Worm (Caenorhabditis elegans) whole organism, late embryonic: ENCODE results near the gene fbxb-2.

Source experiments
- C38D4.7 ChIP-seq: fragments of 200-800 bp; sonication (Bioruptor generic); optimal IDR thresholded peaks from 2 replicates; lab custom pipeline; 2018; ENCODE audit warnings: mild to moderate bottlenecking, missing genetic modification characterization, moderate library complexity, missing compliant biosample characterization
- T23F11.4 ChIP-seq: fragments of 200-800 bp; sonication (Bioruptor generic); optimal IDR thresholded peaks from 2 replicates; lab custom pipeline; 2018; ENCODE audit warnings: mild to moderate bottlenecking, missing genetic modification characterization, missing compliant biosample characterization
- ahr-1 ChIP-seq: sonication (generic microtip); optimal IDR thresholded peaks from 2 replicates; lab custom pipeline; 2016; ENCODE audit warnings: missing genetic modification characterization, missing compliant biosample characterization
- ceh-14 ChIP-seq: sonication (generic microtip); optimal IDR thresholded peaks from 2 replicates; lab custom pipeline; 2016; ENCODE audit warnings: missing genotype, missing genetic modification characterization, missing compliant biosample characterization
- ceh-19 ChIP-seq: fragments of 200-800 bp; sonication (Bioruptor generic); optimal IDR thresholded peaks from 2 replicates; lab custom pipeline; 2018; ENCODE audit warnings: mild to moderate bottlenecking, missing genetic modification characterization, missing compliant biosample characterization
- ceh-22 ChIP-seq: sonication (generic microtip); optimal IDR thresholded peaks from 2 replicates; lab custom pipeline; 2017; ENCODE audit warnings: missing biosample characterization, missing genetic modification characterization
- ceh-34 ChIP-seq: sonication (generic microtip); optimal IDR thresholded peaks from 2 replicates; lab custom pipeline; 2016; ENCODE audit warnings: mild to moderate bottlenecking, missing genetic modification characterization, missing compliant biosample characterization
- che-1 ChIP-seq: sonication (generic microtip); optimal IDR thresholded peaks from 2 replicates; lab custom pipeline; 2016; ENCODE audit warnings: mild to moderate bottlenecking, missing genetic modification characterization, missing compliant biosample characterization
- elt-2 ChIP-seq: sonication (generic microtip); optimal IDR thresholded peaks from 2 replicates; lab custom pipeline; 2016; ENCODE audit warnings: missing genetic modification reagents, missing genetic modification characterization, missing compliant biosample characterization
- hlh-13 ChIP-seq: fragments of 200-800 bp; sonication (Bioruptor generic); optimal IDR thresholded peaks from 2 replicates; lab custom pipeline; 2018; ENCODE audit warnings: mild to moderate bottlenecking, missing genetic modification characterization, missing compliant biosample characterization
- hlh-30 ChIP-seq: sonication (generic microtip); optimal IDR thresholded peaks from 2 replicates; lab custom pipeline; 2017; ENCODE audit warnings: antibody characterized with exemption, missing genetic modification characterization, missing compliant biosample characterization; ENCODE audit not compliant: insufficient read depth
- mec-3 ChIP-seq: sonication (generic microtip); optimal IDR thresholded peaks from 2 replicates; lab custom pipeline; 2016; ENCODE audit warnings: borderline replicate concordance, missing genetic modification characterization, missing compliant biosample characterization
- nfya-1 ChIP-seq: sonication (generic microtip); optimal IDR thresholded peaks from 2 replicates; lab custom pipeline; 2017; ENCODE audit warnings: missing genetic modification characterization, mild to moderate bottlenecking, missing compliant biosample characterization, antibody characterized with exemption, moderate library complexity
- npax-4 ChIP-seq: sonication (generic microtip); optimal IDR thresholded peaks from 2 replicates; lab custom pipeline; 2016; ENCODE audit warnings: missing genetic modification characterization, missing compliant biosample characterization
- pat-9 ChIP-seq: fragments of 200-800 bp; sonication (Bioruptor generic); optimal IDR thresholded peaks from 2 replicates; lab custom pipeline; 2018; ENCODE audit warnings: mild to moderate bottlenecking, missing genetic modification characterization, moderate library complexity, missing compliant biosample characterization
- pha-2 ChIP-seq: sonication (generic microtip); optimal IDR thresholded peaks from 2 replicates; lab custom pipeline; 2017; ENCODE audit warnings: mild to moderate bottlenecking, missing genetic modification characterization, missing compliant biosample characterization
- rnt-1 ChIP-seq: sonication (generic microtip); optimal IDR thresholded peaks from 2 replicates; lab custom pipeline; 2016; ENCODE audit warnings: missing genetic modification characterization, missing compliant biosample characterization
- sdc-2 ChIP-seq: sonication (generic microtip); optimal IDR thresholded peaks from 2 replicates; lab custom pipeline; 2016; ENCODE audit warnings: missing genotype, missing genetic modification characterization, missing compliant biosample characterization
- syd-9 ChIP-seq: sonication (generic microtip); optimal IDR thresholded peaks from 2 replicates; lab custom pipeline; 2016; ENCODE audit warnings: mild to moderate bottlenecking, missing genetic modification characterization, moderate library complexity, missing compliant biosample characterization
- unc-42 ChIP-seq: sonication (generic microtip); optimal IDR thresholded peaks from 2 replicates; lab custom pipeline; 2016; ENCODE audit warnings: missing genotype, missing genetic modification characterization, missing compliant biosample characterization

Gene fbxb-2

DNA sequence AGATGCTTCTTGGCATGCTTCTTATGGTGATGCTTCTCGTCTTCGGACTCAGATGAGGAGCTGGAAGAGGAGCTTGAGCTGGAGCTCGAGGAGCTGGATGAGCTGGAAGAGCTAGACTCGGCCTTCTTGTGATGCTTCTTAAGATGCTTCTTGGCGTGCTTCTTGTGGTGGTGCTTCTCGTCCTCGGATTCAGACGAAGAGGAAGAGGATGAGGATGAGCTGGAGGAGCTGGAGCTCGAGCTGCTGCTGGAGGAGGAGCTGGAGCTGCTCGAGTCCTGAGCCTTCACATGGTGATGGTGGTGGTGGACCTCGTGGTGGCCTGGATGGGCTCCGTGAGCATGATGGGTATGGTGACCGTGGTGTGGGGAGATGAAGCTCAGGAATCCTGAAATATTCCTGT, 34.3 kb downstream of the fbxb-2 start:
- TF ChIP-seq elt-2 (no peak), pha-2 (tag; lab: Kevin White, UChicago) (no peak), hlh-30 (no peak), ahr-1 (tag; lab: Kevin White, UChicago) (no peak), ceh-19 (GFP tag; lab: Kevin White, UChicago) (no peak), ceh-34 (tag; lab: Kevin White, UChicago) (no peak)

DNA sequence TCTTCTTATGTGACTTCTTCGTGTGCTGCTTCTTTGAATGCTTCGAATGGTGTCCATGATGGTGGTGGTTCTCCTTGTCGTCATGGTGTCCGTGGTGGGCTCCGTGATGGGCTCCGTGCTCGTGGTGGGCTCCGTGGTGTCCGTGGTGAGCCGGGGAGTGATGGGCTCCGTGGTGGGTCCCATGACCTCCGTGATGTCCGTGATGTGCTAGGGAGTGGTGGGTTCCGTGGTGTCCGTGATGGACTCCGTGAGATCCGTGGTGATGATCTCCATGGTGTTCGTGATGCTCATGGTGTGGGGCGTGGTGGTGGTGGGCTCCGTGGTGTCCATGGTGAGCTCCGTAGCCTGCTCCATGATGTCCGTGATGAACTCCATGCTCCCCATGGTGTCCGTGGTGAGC, 35.9 kb downstream of the fbxb-2 start:
- TF ChIP-seq unc-42 (tag; lab: Kevin White, UChicago), result no peak
- TF ChIP-seq che-1 (tag; lab: Kevin White, UChicago), result no peak
- no peak for TF ChIP-seq mec-3
- no peak for TF ChIP-seq ceh-14 (tag; lab: Kevin White, UChicago)
- TF ChIP-seq rnt-1 (tag; lab: Kevin White, UChicago), result no peak
- no peak for TF ChIP-seq sdc-2 (tag; lab: Kevin White, UChicago)
- no peak for TF ChIP-seq T23F11.4 (GFP tag; lab: Kevin White, UChicago)
- TF ChIP-seq ceh-34 (tag; lab: Kevin White, UChicago), result no peak
- TF ChIP-seq C38D4.7 (GFP tag; lab: Kevin White, UChicago), result no peak
- no peak for TF ChIP-seq pat-9
- TF ChIP-seq ceh-22 (tag; lab: Kevin White, UChicago), result no peak
- no peak for TF ChIP-seq hlh-13 (GFP tag; lab: Kevin White, UChicago)

DNA sequence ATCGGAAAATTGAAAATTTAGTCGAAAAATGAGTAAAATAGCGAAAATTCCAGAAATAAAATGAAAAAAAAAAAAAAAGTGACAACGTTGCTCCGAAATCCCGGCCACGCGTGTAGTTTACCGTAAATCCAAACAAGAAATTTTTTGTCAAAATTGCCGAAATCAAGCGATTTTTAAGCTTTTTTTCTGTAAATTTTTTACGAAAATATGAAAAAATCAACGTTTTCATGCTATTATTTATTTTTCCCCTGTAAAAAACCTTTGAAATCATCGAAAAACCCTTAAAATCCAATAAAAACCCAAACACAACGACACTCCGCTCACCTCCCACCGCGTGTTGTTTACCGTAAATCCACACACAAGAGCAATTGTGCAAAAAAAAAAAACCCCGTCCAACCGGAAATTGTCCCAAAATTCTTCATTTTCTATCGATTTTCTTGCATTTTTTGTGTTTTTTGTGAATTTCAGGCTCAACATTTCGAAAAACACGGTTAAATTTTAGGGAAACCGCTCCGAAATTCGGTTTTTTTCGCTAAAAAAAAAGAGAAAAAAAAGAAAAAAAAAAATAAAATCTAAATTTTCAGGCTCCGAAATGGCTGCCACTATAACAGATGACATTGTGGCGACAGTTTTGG, 47.0 kb downstream of the fbxb-2 start, which contains the start of the genes Y39B6A.3 and pph-5:
Y39B6A.3 (minus strand) TSS at position 51 of the 635 bp plus-strand sequence.
pph-5 (plus strand) TSS at position 585 of the 635 bp plus-strand sequence.
- TF ChIP-seq nfya-1 (peak; percentile 3), npax-4 (tag; lab: Kevin White, UChicago) (no peak), syd-9 (no peak), unc-42 (tag; lab: Kevin White, UChicago) (peak; percentile 36)
- TF ChIP-seq, all 69 proteins: peak for 2
